Worm (Caenorhabditis elegans): Measurements from ENCODE around the gene C25G4.7.

DNA sequence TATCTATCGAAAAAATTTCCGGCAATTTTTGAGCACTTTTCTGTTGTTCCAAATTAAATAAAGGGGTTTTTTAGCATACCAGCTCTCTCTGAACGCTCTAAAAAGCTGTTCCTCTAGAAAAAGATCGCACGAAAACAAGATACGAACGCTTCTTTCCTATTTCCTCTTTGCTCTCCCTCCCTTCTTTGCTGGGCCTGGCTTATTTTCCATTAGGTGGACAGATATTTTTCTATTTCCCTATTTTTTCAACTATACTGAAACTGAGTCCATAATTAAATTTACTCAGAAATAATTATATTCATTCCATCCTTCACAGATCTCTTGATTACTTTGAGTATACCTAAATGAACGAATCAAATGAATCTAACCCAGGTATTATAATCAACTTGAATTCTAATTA lies 45.2 kb downstream of the C25G4.7 start, which contains the start of gene sru-18:
- TF ChIP-seq eyg-1 (tag; optimal IDR thresholded peaks at IDR 0.05), result no peak
- no peak for TF ChIP-seq unc-55 (GFP tag; optimal IDR thresholded peaks at IDR 0.05)
- TF ChIP-seq ceh-22 (tag; optimal IDR thresholded peaks at IDR 0.05), result no peak
- no peak for TF ChIP-seq hlh-13 (GFP tag; optimal IDR thresholded peaks at IDR 0.05)
- no peak for TF ChIP-seq nhr-232 (tag; optimal IDR thresholded peaks at IDR 0.05)
- TF ChIP-seq ceh-24 (tag; optimal IDR thresholded peaks at IDR 0.05), result no peak
- no peak for TF ChIP-seq mec-3 (tag; optimal IDR thresholded peaks at IDR 0.05; ENCODE audit: borderline replicate concordance)
- no peak for TF ChIP-seq elt-2 (tag; optimal IDR thresholded peaks at IDR 0.05)
- TF ChIP-seq ceh-9 (tag; optimal IDR thresholded peaks at IDR 0.05), result no peak
- no peak for TF ChIP-seq K02D7.2 (tag; optimal IDR thresholded peaks at IDR 0.05)
- TF ChIP-seq nhr-11 (tag; optimal IDR thresholded peaks at IDR 0.05), result no peak
